Fruit fly (Drosophila melanogaster): ENCODE measurements around the gene CG3651.
A peak's percentile ranks its signal among the peaks of the same experiment; 100 is the strongest.

CG3651 gene

dm6 chr2L:22151323-22151722, 30.2 kb downstream of the CG3651 start, which contains the start of gene dunk:
TSS of gene dunk (plus strand) at chr2L:22151623.
- TF ChIP-seq CG10669 (GFP tag; optimal IDR thresholded peaks at IDR 0.05): no peak
- TF ChIP-seq svp (GFP tag): no peak
- no peak for TF ChIP-seq net (GFP tag; optimal IDR thresholded peaks at IDR 0.05)
- TF ChIP-seq CG8632 (GFP tag; optimal IDR thresholded peaks at IDR 0.05): no peak
- TF ChIP-seq CG6163 (GFP tag; IDR thresholded peaks at IDR 0.05): no peak
- no peak for TF ChIP-seq pdm3 (GFP tag; optimal IDR thresholded peaks at IDR 0.05)
- no peak for TF ChIP-seq esn (GFP tag; optimal IDR thresholded peaks at IDR 0.05)
- no peak for TF ChIP-seq ss (GFP tag; optimal IDR thresholded peaks at IDR 0.05)
- TF ChIP-seq CG34406 (GFP tag; optimal IDR thresholded peaks at IDR 0.05): no peak
- no peak for TF ChIP-seq Eip93F (GFP tag; optimal IDR thresholded peaks at IDR 0.05)
- no peak for TF ChIP-seq topi (GFP tag; optimal IDR thresholded peaks at IDR 0.05)
- no peak for TF ChIP-seq Hr39 (GFP tag; optimal IDR thresholded peaks at IDR 0.05)
- no peak for TF ChIP-seq Sox102F (GFP tag; optimal IDR thresholded peaks at IDR 0.05)
- no peak for TF ChIP-seq CG8319 (GFP tag; optimal IDR thresholded peaks at IDR 0.05)
- TF ChIP-seq CG31627 (GFP tag; optimal IDR thresholded peaks at IDR 0.05): no peak

DNA sequence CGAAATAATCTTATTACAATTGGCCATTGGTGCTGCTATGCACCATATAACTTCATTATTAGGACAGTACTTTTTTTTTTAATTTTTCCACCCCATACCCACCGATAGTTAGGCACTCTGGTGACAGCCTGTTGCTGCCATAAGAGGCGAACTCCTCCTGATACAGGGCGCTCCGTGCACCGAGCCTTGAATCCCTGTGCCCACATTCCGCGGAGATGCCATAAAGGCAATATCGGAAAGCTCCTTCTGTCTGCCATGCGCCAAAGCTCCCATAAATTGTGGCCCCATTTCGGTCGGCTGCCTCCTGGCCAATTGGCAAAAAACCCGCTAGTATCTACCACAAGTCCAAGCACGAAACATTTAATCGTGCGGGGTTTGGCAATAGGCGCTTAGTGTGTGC, 32.1 kb downstream of the CG3651 start:
- TF ChIP-seq CG7368 (GFP tag; optimal IDR thresholded peaks at IDR 0.05) (no peak), CG4318 (GFP tag; optimal IDR thresholded peaks at IDR 0.05) (no peak), fkh (GFP tag; optimal IDR thresholded peaks at IDR 0.05) (no peak), Eip93F (GFP tag; optimal IDR thresholded peaks at IDR 0.05) (no peak), svp (GFP tag) (no peak), CG8119 (GFP tag; IDR thresholded peaks at IDR 0.05) (no peak), Hr38 (GFP tag; optimal IDR thresholded peaks at IDR 0.05) (no peak), dsx (GFP tag; optimal IDR thresholded peaks at IDR 0.05; ENCODE audit: poor library complexity, severe bottlenecking) (no peak), net (GFP tag; optimal IDR thresholded peaks at IDR 0.05) (no peak), CG11902 (GFP tag; optimal IDR thresholded peaks at IDR 0.05) (no peak), Hr4 (GFP tag; optimal IDR thresholded peaks at IDR 0.05) (no peak), fd85E (GFP tag; optimal IDR thresholded peaks at IDR 0.05) (no peak), CG3919 (GFP tag; optimal IDR thresholded peaks at IDR 0.05) (no peak)

- TF ChIP-seq CG4318 (GFP tag; optimal IDR thresholded peaks at IDR 0.05) (no peak), ss (GFP tag; optimal IDR thresholded peaks at IDR 0.05) (no peak), Hr4 (GFP tag; optimal IDR thresholded peaks at IDR 0.05) (no peak), Hr38 (GFP tag; optimal IDR thresholded peaks at IDR 0.05) (no peak), CG3032 (tag; optimal IDR thresholded peaks at IDR 0.05) (no peak), Smox (GFP tag; optimal IDR thresholded peaks at IDR 0.05) (no peak), CG6792 (GFP tag; optimal IDR thresholded peaks at IDR 0.05) (no peak), dac (GFP tag; optimal IDR thresholded peaks at IDR 0.05) (no peak), CG34406 (GFP tag; optimal IDR thresholded peaks at IDR 0.05) (no peak), Met (GFP tag; optimal IDR thresholded peaks at IDR 0.05) (no peak), CG10631 (GFP tag; optimal IDR thresholded peaks at IDR 0.05) (no peak), CG6854 (GFP tag; optimal IDR thresholded peaks at IDR 0.05) (no peak), CG1621 (tag; optimal IDR thresholded peaks at IDR 0.05) (no peak), OdsH (GFP tag; optimal IDR thresholded peaks at IDR 0.05) (no peak)
Measured at dm6 chr2L:22159800-22160199, 38.7 kb downstream of the CG3651 start.

DNA sequence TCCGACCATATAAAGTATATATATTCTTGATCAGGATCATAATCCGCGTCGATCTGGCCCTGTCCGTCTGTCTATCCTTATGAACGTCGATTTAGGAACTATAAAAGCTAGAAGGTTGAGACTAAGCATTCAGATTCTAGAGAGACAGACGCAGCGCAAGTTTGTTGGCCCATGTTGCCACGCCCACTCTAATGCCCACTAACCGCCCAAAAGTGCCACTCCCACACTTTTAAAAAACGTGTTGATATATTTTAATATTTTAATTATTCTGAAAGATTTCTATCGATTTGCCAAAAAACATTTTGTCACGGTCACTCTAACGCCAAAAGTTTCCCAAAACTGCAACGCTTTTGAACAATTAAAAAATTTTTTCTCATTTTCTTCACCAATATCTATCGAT, 42.2 kb downstream of the CG3651 start:
- TF ChIP-seq Sox14 (GFP tag; optimal IDR thresholded peaks at IDR 0.05): no peak
- TF ChIP-seq CG6854 (GFP tag; optimal IDR thresholded peaks at IDR 0.05): no peak

dm6 chr2L:22168559-22169027, 47.5 kb downstream of the CG3651 start:
- peak; percentile 7 for TF ChIP-seq Blimp-1 (GFP tag; optimal IDR thresholded peaks at IDR 0.05)
- TF ChIP-seq ss (GFP tag; optimal IDR thresholded peaks at IDR 0.05): no peak
- peak; percentile 0 for TF ChIP-seq CG3032 (tag; optimal IDR thresholded peaks at IDR 0.05)
- TF ChIP-seq Sox102F (GFP tag; optimal IDR thresholded peaks at IDR 0.05): peak; percentile 50
- TF ChIP-seq Eip78C (GFP tag): peak; percentile 50
- TF ChIP-seq esn (GFP tag; optimal IDR thresholded peaks at IDR 0.05): peak; percentile 49
- TF ChIP-seq topi (GFP tag; optimal IDR thresholded peaks at IDR 0.05): peak; percentile 40
- no peak for TF ChIP-seq Gug (GFP tag; IDR thresholded peaks at IDR 0.05)
- peak; percentile 19 for TF ChIP-seq CG6792 (GFP tag; optimal IDR thresholded peaks at IDR 0.05)
- peak; percentile 5 for TF ChIP-seq lz (GFP tag; optimal IDR thresholded peaks at IDR 0.05)
- TF ChIP-seq cyc (GFP tag; optimal IDR thresholded peaks at IDR 0.05): peak; percentile 3
- TF ChIP-seq Smox (GFP tag; optimal IDR thresholded peaks at IDR 0.05): peak; percentile 41
- no peak for TF ChIP-seq Lpt (GFP tag; optimal IDR thresholded peaks at IDR 0.05)
- peak; percentile 12 for TF ChIP-seq Eip93F (GFP tag; optimal IDR thresholded peaks at IDR 0.05)
- TF ChIP-seq CG6276 (GFP tag; optimal IDR thresholded peaks at IDR 0.05): no peak
- TF ChIP-seq Met (GFP tag; optimal IDR thresholded peaks at IDR 0.05): peak; percentile 30
- TF ChIP-seq Hr4 (GFP tag; optimal IDR thresholded peaks at IDR 0.05): peak; percentile 3
- peak; percentile 9 for TF ChIP-seq Ets21C (GFP tag; optimal IDR thresholded peaks at IDR 0.05)

All from whole organism, prepupa.